Worm (Caenorhabditis elegans): ENCODE results near the gene gpa-13.

gpa-13 gene

DNA sequence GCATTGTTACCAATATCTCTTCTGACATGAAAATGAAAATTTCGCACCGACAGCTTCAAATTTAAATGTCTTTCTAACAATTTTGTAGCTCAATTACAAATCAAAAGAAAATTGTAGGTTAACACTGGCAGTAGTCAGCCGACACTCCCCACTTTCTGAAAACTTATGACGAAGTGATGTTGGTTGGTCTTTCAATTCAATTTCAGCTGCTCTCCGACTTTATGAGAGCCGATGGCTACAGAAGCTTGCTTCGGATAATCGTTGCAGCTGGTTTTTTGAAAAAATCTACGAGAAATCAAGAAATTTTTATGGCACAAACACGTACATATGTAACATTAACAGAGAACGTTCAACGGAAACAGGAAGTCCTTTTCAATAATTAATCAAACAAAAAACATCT lies 30.1 kb upstream of the gpa-13 start, which contains the start of gene sre-20:
sre-20 (minus strand) TSS at position 101 of the 400 bp plus-strand sequence.
- no peak for TF ChIP-seq aptf-2 (GFP tag; conservative IDR thresholded peaks at IDR 0.05)
- no peak for TF ChIP-seq akir-1 (GFP tag; optimal IDR thresholded peaks at IDR 0.05)
- TF ChIP-seq nfyb-1 (GFP tag; IDR thresholded peaks at IDR 0.05): no peak
- TF ChIP-seq madf-6 (GFP tag; IDR thresholded peaks at IDR 0.05): no peak
- TF ChIP-seq egl-44 (GFP tag; IDR thresholded peaks at IDR 0.05): no peak
- no peak for TF ChIP-seq ceh-40 (GFP tag; IDR thresholded peaks at IDR 0.05)
- TF ChIP-seq hrde-1 (tag; optimal IDR thresholded peaks at IDR 0.05; ENCODE audit: borderline replicate concordance): no peak
- TF ChIP-seq cebp-2 (GFP tag; IDR thresholded peaks at IDR 0.05): no peak
- TF ChIP-seq F10E7.11 (tag; optimal IDR thresholded peaks at IDR 0.05): no peak
- TF ChIP-seq repo-1 (tag; optimal IDR thresholded peaks at IDR 0.05): no peak
- no peak for TF ChIP-seq rcor-1 (GFP tag; IDR thresholded peaks at IDR 0.05)
- no peak for TF ChIP-seq madf-3 (GFP tag; IDR thresholded peaks at IDR 0.05)

DNA sequence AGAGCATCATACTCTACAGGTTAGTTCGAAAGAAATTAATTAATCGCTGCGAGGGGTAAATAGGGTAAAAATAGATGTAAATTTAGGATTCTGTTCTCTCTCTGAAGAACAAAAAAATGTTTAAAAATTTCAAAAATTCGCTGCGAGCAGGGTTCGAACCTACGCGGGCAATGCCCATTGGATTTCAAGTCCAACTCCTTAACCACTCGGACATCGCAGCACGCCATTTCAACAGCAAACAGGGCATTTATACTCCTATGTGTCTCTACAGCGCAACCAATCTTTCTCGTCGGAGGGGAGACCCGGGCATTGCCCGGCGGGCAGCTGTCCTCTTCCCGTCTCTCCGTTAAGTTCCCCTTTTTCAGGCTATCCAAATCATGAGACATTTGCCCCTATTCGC lies 25.5 kb upstream of the gpa-13 start:
- TF ChIP-seq K12H6.12 (tag; optimal IDR thresholded peaks at IDR 0.05) (peak; percentile 44), hsf-1 (GFP tag; IDR thresholded peaks at IDR 0.05) (no peak; the same call in 1 of the 2 replicates), mxl-1 (tag; optimal IDR thresholded peaks at IDR 0.05) (peak; percentile 72), ztf-26 (tag; optimal IDR thresholded peaks at IDR 0.05) (peak; percentile 51), ceh-58 (GFP tag; IDR thresholded peaks at IDR 0.05) (peak; percentile 83; the same call in 1 of the 2 replicates), attf-5 (GFP tag; optimal IDR thresholded peaks at IDR 0.05) (peak; percentile 81), lin-35 (GFP tag; optimal IDR thresholded peaks at IDR 0.05) (no peak), unc-62 (GFP tag; optimal IDR thresholded peaks at IDR 0.05) (no peak), F22D6.2 (tag; optimal IDR thresholded peaks at IDR 0.05) (no peak), snpc-1.3 (tag; optimal IDR thresholded peaks at IDR 0.05; ENCODE audit: insufficient read depth) (peak; percentile 69), rpc-1 (optimal IDR thresholded peaks at IDR 0.05) (peak; percentile 87), rpc-1 (tag; optimal IDR thresholded peaks at IDR 0.05) (peak; percentile 89), B0261.1 (tag; optimal IDR thresholded peaks at IDR 0.05) (peak; percentile 85), akir-1 (GFP tag; optimal IDR thresholded peaks at IDR 0.05) (no peak), K11D2.4 (GFP tag; IDR thresholded peaks at IDR 0.05) (no peak), bed-1 (GFP tag; IDR thresholded peaks at IDR 0.05) (no peak), ama-1 (optimal IDR thresholded peaks at IDR 0.05) (no peak), ama-1 (GFP tag; optimal IDR thresholded peaks at IDR 0.05) (peak in 1 of 2 experiments; percentile 76), nhr-90 (tag; optimal IDR thresholded peaks at IDR 0.05) (peak; percentile 75), F23B12.7 (tag; optimal IDR thresholded peaks at IDR 0.05; ENCODE audit: insufficient read depth) (peak; percentile 83), lir-1 (GFP tag; conservative IDR thresholded peaks at IDR 0.05) (no peak), lin-54 (GFP tag; optimal IDR thresholded peaks at IDR 0.05) (no peak), lsl-1 (GFP tag; optimal IDR thresholded peaks at IDR 0.05) (peak; percentile 37), nfya-1 (tag; optimal IDR thresholded peaks at IDR 0.05; ENCODE audit: borderline replicate concordance, insufficient read depth) (no peak), Y56A3A.18 (GFP tag; IDR thresholded peaks at IDR 0.05) (peak; percentile 79), F49E8.2 (tag; optimal IDR thresholded peaks at IDR 0.05; ENCODE audit: insufficient read depth) (no peak), zim-3 (tag; optimal IDR thresholded peaks at IDR 0.05) (peak; percentile 91), zfh-2 (GFP tag; conservative IDR thresholded peaks at IDR 0.05) (no peak), dpl-1 (GFP tag; optimal IDR thresholded peaks at IDR 0.05) (no peak), B0019.2 (GFP tag; conservative IDR thresholded peaks at IDR 0.05) (no peak), hmg-1.2 (GFP tag; IDR thresholded peaks at IDR 0.05) (peak; percentile 76), ztf-22 (GFP tag; optimal IDR thresholded peaks at IDR 0.05) (peak; percentile 21), pha-4 (tag; optimal IDR thresholded peaks at IDR 0.05) (no peak), dpff-1 (tag; optimal IDR thresholded peaks at IDR 0.05) (no peak), atf-7 (tag; optimal IDR thresholded peaks at IDR 0.05) (peak; percentile 4), tlf-1 (GFP tag; optimal IDR thresholded peaks at IDR 0.05) (no peak), let-607 (tag; optimal IDR thresholded peaks at IDR 0.05) (peak; percentile 8 to 22)
